Worm (Caenorhabditis elegans) whole organism, L1 larva: Measurements from ENCODE around the gene M02B1.4.

ENCODE experiments used
- C16A3.4 ChIP-seq: fragments of 150-350 bp; optimal IDR thresholded peaks from 2 replicates; lab custom pipeline; 2014; ENCODE audit warnings: missing biosample characterization, missing genetic modification characterization
- aha-1 ChIP-seq: fragments of 150-350 bp; optimal IDR thresholded peaks from 2 replicates; lab custom pipeline; 2014; ENCODE audit warnings: missing biosample characterization, missing genetic modification characterization
- alr-1 ChIP-seq: fragments of 200-800 bp; sonication (Bioruptor generic); optimal IDR thresholded peaks from 2 replicates; lab custom pipeline; 2018; ENCODE audit warnings: borderline replicate concordance, mild to moderate bottlenecking, missing genetic modification characterization, missing compliant biosample characterization
- ama-1 ChIP-seq: fragments of 150-350 bp; optimal IDR thresholded peaks from 2 replicates; lab custom pipeline; 2014
- blmp-1 ChIP-seq: fragments of 150-350 bp; optimal IDR thresholded peaks from 2 replicates; lab custom pipeline; 2014; ENCODE audit warnings: missing biosample characterization, missing genetic modification characterization
- ceh-63 ChIP-seq: fragments of 200-800 bp; sonication (Bioruptor generic); optimal IDR thresholded peaks from 2 replicates; lab custom pipeline; 2018; ENCODE audit warnings: mild to moderate bottlenecking, missing genetic modification characterization, missing compliant biosample characterization
- ceh-82 ChIP-seq, 3 experiments: fragments of 150-350 bp in 1 of 3; sonication (generic microtip) in 2 of 3; optimal IDR thresholded peaks; 2 replicates each; lab custom pipeline; 2014 to 2017; ENCODE audit warnings: missing biosample characterization in 3 of 3, missing genetic modification characterization in 3 of 3
- ceh-88 ChIP-seq: fragments of 200-800 bp; sonication (Bioruptor generic); IDR thresholded peaks from 2 replicates; pipeline ENCODE4 v1.3.6; 2022; ENCODE audit warnings: missing genetic modification characterization, missing compliant biosample characterization
- ces-1 ChIP-seq: fragments of 150-350 bp; optimal IDR thresholded peaks from 2 replicates; lab custom pipeline; 2014; ENCODE audit warnings: missing biosample characterization, missing genetic modification reagents, missing genetic modification characterization
- dpl-1 ChIP-seq, 3 experiments: fragments of 150-350 bp in 2 of 3; sonication (generic microtip) in 1 of 3; optimal IDR thresholded peaks; 2 replicates each; lab custom pipeline; 2014 to 2017; ENCODE audit warnings: missing biosample characterization in 3 of 3, missing genetic modification characterization in 3 of 3, missing genetic modification reagents in 3 of 3
- dsc-1 ChIP-seq: sonication (generic microtip); optimal IDR thresholded peaks from 2 replicates; lab custom pipeline; 2016; ENCODE audit warnings: mild to moderate bottlenecking, missing genetic modification characterization, missing compliant biosample characterization
- egl-13 ChIP-seq: sonication (generic microtip); optimal IDR thresholded peaks from 2 replicates; lab custom pipeline; 2016; ENCODE audit warnings: missing genotype, missing genetic modification reagents, missing genetic modification characterization, missing compliant biosample characterization
- elt-2 ChIP-seq: sonication (generic microtip); optimal IDR thresholded peaks from 2 replicates; lab custom pipeline; 2016; ENCODE audit warnings: missing genetic modification characterization, mild to moderate bottlenecking, inconsistent platforms, missing compliant biosample characterization, missing genetic modification reagents
- fkh-10 ChIP-seq: sonication (generic microtip); optimal IDR thresholded peaks from 2 replicates; lab custom pipeline; 2017; ENCODE audit warnings: missing biosample characterization, missing genetic modification reagents, missing genetic modification characterization
- fkh-4 ChIP-seq: sonication (generic microtip); optimal IDR thresholded peaks from 2 replicates; lab custom pipeline; 2016; ENCODE audit warnings: missing compliant biosample characterization, missing genetic modification characterization, borderline replicate concordance
- hlh-4 ChIP-seq: sonication (generic microtip); optimal IDR thresholded peaks from 2 replicates; lab custom pipeline; 2016; ENCODE audit warnings: mild to moderate bottlenecking, missing genetic modification characterization, missing compliant biosample characterization
- irx-1 ChIP-seq: sonication (generic microtip); optimal IDR thresholded peaks from 2 replicates; lab custom pipeline; 2016; ENCODE audit warnings: missing genetic modification characterization, missing compliant biosample characterization
- jun-1 ChIP-seq: fragments of 150-350 bp; optimal IDR thresholded peaks from 2 replicates; lab custom pipeline; 2014; ENCODE audit warnings: missing biosample characterization, missing genetic modification reagents, missing genetic modification characterization
- lin-13 ChIP-seq: fragments of 150-350 bp; optimal IDR thresholded peaks from 2 replicates; lab custom pipeline; 2014; ENCODE audit warnings: missing biosample characterization, missing genetic modification reagents, missing genetic modification characterization
- lin-14 ChIP-seq: fragments of 200-800 bp; sonication (Bioruptor generic); optimal IDR thresholded peaks from 2 replicates; lab custom pipeline; 2018; ENCODE audit warnings: mild to moderate bottlenecking, missing genetic modification characterization, moderate library complexity, missing compliant biosample characterization
- lin-15B ChIP-seq: fragments of 150-350 bp; sonication (generic microtip); optimal IDR thresholded peaks from 3 replicates; lab custom pipeline; 2014; ENCODE audit warnings: missing biosample characterization, missing genetic modification characterization
- lin-35 ChIP-seq, 2 experiments: fragments of 150-350 bp; optimal IDR thresholded peaks; 2 replicates each; lab custom pipeline; 2014; ENCODE audit warnings: missing biosample characterization in 2 of 2, missing genetic modification characterization in 2 of 2, missing genetic modification reagents in 2 of 2
- lir-3 ChIP-seq: sonication (generic microtip); optimal IDR thresholded peaks from 2 replicates; lab custom pipeline; 2016; ENCODE audit warnings: mild to moderate bottlenecking, missing genetic modification characterization, moderate library complexity, missing compliant biosample characterization; ENCODE audit not compliant: poor library complexity
- lsy-2 ChIP-seq, 2 experiments: fragments of 150-350 bp; optimal IDR thresholded peaks; 2 replicates each; lab custom pipeline; 2014; ENCODE audit warnings: missing biosample characterization in 2 of 2, missing genetic modification characterization in 2 of 2
- mab-9 ChIP-seq: fragments of 200-800 bp; sonication (Bioruptor generic); IDR thresholded peaks from 2 replicates; pipeline ENCODE4 v1.3.6; 2022; ENCODE audit warnings: missing genetic modification reagents, missing genetic modification characterization, missing compliant biosample characterization
- mef-2 ChIP-seq: fragments of 150-350 bp; optimal IDR thresholded peaks from 2 replicates; lab custom pipeline; 2014; ENCODE audit warnings: missing biosample characterization, missing genetic modification characterization
- nhr-12 ChIP-seq: sonication (generic microtip); optimal IDR thresholded peaks from 2 replicates; lab custom pipeline; 2017; ENCODE audit warnings: missing biosample characterization, missing genetic modification characterization
- nhr-20 ChIP-seq: sonication (generic microtip); optimal IDR thresholded peaks from 2 replicates; lab custom pipeline; 2016; ENCODE audit warnings: mild to moderate bottlenecking, missing genetic modification characterization, missing compliant biosample characterization
- nhr-237 ChIP-seq: fragments of 150-350 bp; optimal IDR thresholded peaks from 2 replicates; lab custom pipeline; 2014; ENCODE audit warnings: missing biosample characterization, missing genetic modification characterization
- nhr-47 ChIP-seq: sonication (generic microtip); optimal IDR thresholded peaks from 2 replicates; lab custom pipeline; 2016; ENCODE audit warnings: mild to moderate bottlenecking, missing genetic modification characterization, moderate library complexity, missing compliant biosample characterization
- nhr-71 ChIP-seq: sonication (generic microtip); optimal IDR thresholded peaks from 2 replicates; lab custom pipeline; 2016; ENCODE audit warnings: mild to moderate bottlenecking, missing genetic modification characterization, moderate library complexity, missing compliant biosample characterization
- nhr-76 ChIP-seq: sonication (generic microtip); optimal IDR thresholded peaks from 2 replicates; lab custom pipeline; 2017; ENCODE audit warnings: missing biosample characterization, missing genetic modification characterization
- nhr-77 ChIP-seq: fragments of 150-350 bp; optimal IDR thresholded peaks from 2 replicates; lab custom pipeline; 2014; ENCODE audit warnings: missing biosample characterization, missing genetic modification characterization
- nhr-84 ChIP-seq: sonication (generic microtip); optimal IDR thresholded peaks from 2 replicates; lab custom pipeline; 2017; ENCODE audit warnings: missing biosample characterization, missing genetic modification characterization
- nhr-85 ChIP-seq: sonication (generic microtip); peaks from one replicate; lab custom pipeline; 2016; ENCODE audit warnings: missing genetic modification characterization, inconsistent platforms, missing compliant biosample characterization
- nhr-90 ChIP-seq: sonication (generic microtip); optimal IDR thresholded peaks from 2 replicates; lab custom pipeline; 2016; ENCODE audit warnings: mild to moderate bottlenecking, missing genetic modification characterization, missing compliant biosample characterization; ENCODE audit not compliant: poor library complexity
- pag-3 ChIP-seq: sonication (generic microtip); optimal IDR thresholded peaks from 2 replicates; lab custom pipeline; 2017; ENCODE audit warnings: missing genetic modification characterization, mild to moderate bottlenecking, missing compliant biosample characterization, antibody characterized with exemption, borderline replicate concordance; ENCODE audit not compliant: insufficient read depth
- pax-3 ChIP-seq: fragments of 200-800 bp; sonication (Bioruptor generic); optimal IDR thresholded peaks from 2 replicates; lab custom pipeline; 2018; ENCODE audit warnings: mild to moderate bottlenecking, missing genetic modification characterization, moderate library complexity, missing compliant biosample characterization
- skn-1 ChIP-seq: fragments of 150-350 bp; optimal IDR thresholded peaks from 2 replicates; lab custom pipeline; 2014; ENCODE audit warnings: missing biosample characterization, missing genetic modification characterization
- snpc-4 ChIP-seq: fragments of 150-350 bp; optimal IDR thresholded peaks from 2 replicates; lab custom pipeline; 2014; ENCODE audit warnings: missing biosample characterization, missing genetic modification characterization
- snu-23 ChIP-seq: sonication (generic microtip); optimal IDR thresholded peaks from 2 replicates; lab custom pipeline; 2016; ENCODE audit warnings: missing genetic modification characterization, missing compliant biosample characterization
- sox-4 ChIP-seq: sonication (generic microtip); optimal IDR thresholded peaks from 2 replicates; lab custom pipeline; 2016; ENCODE audit warnings: missing genetic modification characterization, missing compliant biosample characterization
- sptf-1 ChIP-seq: fragments of 150-350 bp; optimal IDR thresholded peaks from 2 replicates; lab custom pipeline; 2014; ENCODE audit warnings: missing biosample characterization, missing genetic modification characterization
- sup-37 ChIP-seq: fragments of 200-800 bp; sonication (Bioruptor generic); optimal IDR thresholded peaks from 2 replicates; lab custom pipeline; 2018; ENCODE audit warnings: mild to moderate bottlenecking, missing genetic modification characterization, missing compliant biosample characterization
- tbx-2 ChIP-seq: sonication (generic microtip); optimal IDR thresholded peaks from 2 replicates; lab custom pipeline; 2016; ENCODE audit warnings: missing genetic modification characterization, missing compliant biosample characterization
- tlp-1 ChIP-seq: fragments of 150-350 bp; optimal IDR thresholded peaks from 2 replicates; lab custom pipeline; 2014; ENCODE audit warnings: missing biosample characterization, missing genetic modification characterization
- unc-30 ChIP-seq: sonication (generic microtip); optimal IDR thresholded peaks from 2 replicates; lab custom pipeline; 2017; ENCODE audit warnings: missing biosample characterization, missing genetic modification characterization
- ztf-4 ChIP-seq: fragments of 150-350 bp; optimal IDR thresholded peaks from 2 replicates; lab custom pipeline; 2014; ENCODE audit warnings: missing biosample characterization, missing genetic modification characterization

Gene M02B1.4

ce11 chrIV:12842895-12843294, 17.8 kb upstream of the M02B1.4 start (continued):
- TF ChIP-seq hlh-4 (tag; lab: Kevin White, UChicago) (no peak), nhr-90 (no peak), nhr-12 (tag; lab: Kevin White, UChicago) (no peak), snpc-4 (tag; lab: Kevin White, UChicago) (no peak), nhr-84 (tag; lab: Kevin White, UChicago) (no peak), nhr-77 (tag; lab: Kevin White, UChicago) (no peak), nhr-71 (tag; lab: Kevin White, UChicago) (peak; percentile 42)

- peak; percentile 8 for TF ChIP-seq pax-3 (tag; lab: Kevin White, UChicago)
- peak; percentile 33 for TF ChIP-seq nhr-20 (tag; lab: Kevin White, UChicago)
- peak; percentile 17 for TF ChIP-seq nhr-71 (tag; lab: Kevin White, UChicago)
- peak in 1 of 2 experiments; percentile 29 for TF ChIP-seq lin-35 (GFP tag; optimal IDR thresholded peaks at IDR 0.05; lab: Kevin White, UChicago)
- peak; percentile 98 for TF ChIP-seq elt-2
- TF ChIP-seq lin-14 = peak; percentile 8
- TF ChIP-seq nhr-90 = peak; percentile 8
- peak; percentile 36 for TF ChIP-seq jun-1
- no peak for TF ChIP-seq nhr-76 (tag; lab: Kevin White, UChicago)
- no peak for TF ChIP-seq irx-1 (tag; lab: Kevin White, UChicago)
Measured at ce11 chrIV:12842121-12842520, 17.0 kb upstream of the M02B1.4 start.

ce11 chrIV:12840873-12841272, 15.8 kb upstream of the M02B1.4 start:
- TF ChIP-seq skn-1 (no peak), nhr-237 (tag; lab: Kevin White, UChicago) (no peak), dsc-1 (tag; lab: Kevin White, UChicago) (no peak), dpl-1 (GFP tag; optimal IDR thresholded peaks at IDR 0.05; lab: Kevin White, UChicago) (no peak), snu-23 (no peak), nhr-85 (tag; lab: Kevin White, UChicago) (peak; percentile 52), sup-37 (GFP tag; lab: Kevin White, UChicago) (no peak), lin-35 (GFP tag; optimal IDR thresholded peaks at IDR 0.05; lab: Kevin White, UChicago) (no peak)

ce11 chrIV:12840348-12840747, 15.2 kb upstream of the M02B1.4 start:
- TF ChIP-seq lin-15B (tag; lab: Kevin White, UChicago) (no peak), nhr-76 (tag; lab: Kevin White, UChicago) (no peak), blmp-1 (tag; lab: Kevin White, UChicago) (peak; percentile 86), sup-37 (GFP tag; lab: Kevin White, UChicago) (no peak), unc-30 (tag; lab: Kevin White, UChicago) (no peak), ceh-82 (tag; optimal IDR thresholded peaks at IDR 0.05; lab: Kevin White, UChicago) (peak in 2 of 3 experiments; percentile 13 to 16), irx-1 (tag; lab: Kevin White, UChicago) (peak; percentile 5), mab-9 (GFP tag; lab: Robert Waterston, UW) (no peak), mef-2 (tag; lab: Kevin White, UChicago) (no peak), pag-3 (tag; lab: Kevin White, UChicago) (no peak), ces-1 (GFP tag; lab: Kevin White, UChicago) (no peak), lin-13 (GFP tag; lab: Kevin White, UChicago) (no peak), tbx-2 (tag; lab: Kevin White, UChicago) (peak; percentile 32), lsy-2 (tag; optimal IDR thresholded peaks at IDR 0.05; lab: Kevin White, UChicago) (peak in 1 of 2 experiments; percentile 38), aha-1 (tag; lab: Kevin White, UChicago) (no peak), fkh-4 (no peak), elt-2 (no peak), ceh-63 (GFP tag; lab: Kevin White, UChicago) (no peak), pax-3 (tag; lab: Kevin White, UChicago) (no peak), lin-35 (GFP tag; optimal IDR thresholded peaks at IDR 0.05; lab: Kevin White, UChicago) (peak in 1 of 2 experiments; percentile 24), lir-3 (no peak), ama-1 (lab: Kevin White, UChicago) (no peak), nhr-47 (tag; lab: Kevin White, UChicago) (no peak), alr-1 (no peak), ztf-4 (tag; lab: Kevin White, UChicago) (no peak), ceh-88 (GFP tag; lab: Robert Waterston, UW) (no peak), tlp-1 (tag; lab: Kevin White, UChicago) (no peak), fkh-10 (GFP tag; lab: Kevin White, UChicago) (no peak), sptf-1 (no peak), egl-13 (tag; lab: Kevin White, UChicago) (no peak), sox-4 (tag; lab: Kevin White, UChicago) (no peak), C16A3.4 (no peak)
